Fruit fly (Drosophila melanogaster): ENCODE results near the gene KaiR1D.

KaiR1D gene

dm6 chr3R:20821815-20822375 is 44.1 kb downstream of the KaiR1D start, which contains the start of the genes CG17271 and RpS20:
Gene CG17271 (minus strand): TSS chr3R:20821848.
Gene RpS20 (plus strand): TSS chr3R:20822181.
- TF ChIP-seq onecut (GFP tag; IDR thresholded peaks at IDR 0.05): peak; percentile 65
- peak; percentile 92 for TF ChIP-seq CG14014 (GFP tag; IDR thresholded peaks at IDR 0.05)
- peak; percentile 90 for TF ChIP-seq ase (GFP tag; IDR thresholded peaks at IDR 0.05)
- peak; percentile 89 for TF ChIP-seq CG34422 (GFP tag; IDR thresholded peaks at IDR 0.05)
- peak; percentile 93 for TF ChIP-seq CG12769 (tag; optimal IDR thresholded peaks at IDR 0.05)
- peak; percentile 56 for TF ChIP-seq Deaf1 (tag; optimal IDR thresholded peaks at IDR 0.05)
- TF ChIP-seq CG17568 (GFP tag; optimal IDR thresholded peaks at IDR 0.05): peak; percentile 85
- peak; percentile 82 for TF ChIP-seq Sox100B (GFP tag; optimal IDR thresholded peaks at IDR 0.05)
- TF ChIP-seq CG11093 (GFP tag; IDR thresholded peaks at IDR 0.05): peak; percentile 79
- peak; percentile 66 for TF ChIP-seq CG6854 (GFP tag; optimal IDR thresholded peaks at IDR 0.05)
- 0 out of 2 replicates have a peak, but pooled peaks have one; percentile 43 for TF ChIP-seq amos (GFP tag; IDR thresholded peaks at IDR 0.05; ENCODE audit: partially characterized antibody)
- TF ChIP-seq p53 (GFP tag; optimal IDR thresholded peaks at IDR 0.05): peak; percentile 92
- TF ChIP-seq sens-2 (GFP tag; IDR thresholded peaks at IDR 0.05): peak; percentile 50
- TF ChIP-seq schlank (tag; optimal IDR thresholded peaks at IDR 0.05): peak; percentile 43
- peak; percentile 87 for TF ChIP-seq CG18619 (GFP tag; optimal IDR thresholded peaks at IDR 0.05)
- TF ChIP-seq CTCF (GFP tag; optimal IDR thresholded peaks at IDR 0.05): peak; percentile 38
- TF ChIP-seq CG14965 (GFP tag; optimal IDR thresholded peaks at IDR 0.05; ENCODE audit: borderline replicate concordance): peak; percentile 69
- peak; percentile 67; the same call in 1 of the 2 replicates for TF ChIP-seq gt (GFP tag; IDR thresholded peaks at IDR 0.05)
- TF ChIP-seq cato (GFP tag; optimal IDR thresholded peaks at IDR 0.05; ENCODE audit: borderline replicate concordance): peak; percentile 86
- TF ChIP-seq HLH4C (GFP tag; IDR thresholded peaks at IDR 0.05; ENCODE audit: partially characterized antibody): no peak
- TF ChIP-seq CG14667 (GFP tag; IDR thresholded peaks at IDR 0.05): peak; percentile 81
- peak; percentile 73 for TF ChIP-seq CG7357 (GFP tag; IDR thresholded peaks at IDR 0.05)
- TF ChIP-seq tx (GFP tag; optimal IDR thresholded peaks at IDR 0.05): peak; percentile 95
- no peak for TF ChIP-seq CG15479 (GFP tag; optimal IDR thresholded peaks at IDR 0.05)
- TF ChIP-seq CG12071 (GFP tag; optimal IDR thresholded peaks at IDR 0.05): peak; percentile 79
- TF ChIP-seq exex (tag; optimal IDR thresholded peaks at IDR 0.05): peak; percentile 58
- TF ChIP-seq Optix (GFP tag; IDR thresholded peaks at IDR 0.05): peak; percentile 85; the same call in 2 of the 3 replicates
- TF ChIP-seq BEAF-32 (GFP tag; optimal IDR thresholded peaks at IDR 0.05): peak; percentile 60
- TF ChIP-seq CG4424 (GFP tag; optimal IDR thresholded peaks at IDR 0.05): peak; percentile 93
- peak; percentile 86 for TF ChIP-seq tio (GFP tag; optimal IDR thresholded peaks at IDR 0.05)
- TF ChIP-seq CG15601 (tag; optimal IDR thresholded peaks at IDR 0.05): peak; percentile 100
- 0 out of 2 replicates have a peak, but pooled peaks have one; percentile 18 for TF ChIP-seq bbx (GFP tag; IDR thresholded peaks at IDR 0.05; ENCODE audit: partially characterized antibody)
- peak; percentile 92 for TF ChIP-seq MESR4 (GFP tag; optimal IDR thresholded peaks at IDR 0.05)
- TF ChIP-seq row (GFP tag; IDR thresholded peaks at IDR 0.05): peak; percentile 96
- TF ChIP-seq chinmo (GFP tag; IDR thresholded peaks at IDR 0.05; ENCODE audit: partially characterized antibody): 0 out of 4 replicates have a peak, but pooled peaks have one; percentile 35
- no peak for TF ChIP-seq nerfin-2 (GFP tag; IDR thresholded peaks at IDR 0.05; ENCODE audit: partially characterized antibody)
- TF ChIP-seq CG2120 (GFP tag; optimal IDR thresholded peaks at IDR 0.05): peak; percentile 97
- peak; percentile 58 for TF ChIP-seq ac (GFP tag; optimal IDR thresholded peaks at IDR 0.05)
- no peak for TF ChIP-seq MTF-1 (GFP tag; optimal IDR thresholded peaks at IDR 0.05; ENCODE audit: borderline replicate concordance)
- TF ChIP-seq CG11398 (GFP tag; optimal IDR thresholded peaks at IDR 0.05): peak; percentile 92
- TF ChIP-seq tgo (GFP tag; IDR thresholded peaks at IDR 0.05): peak; percentile 87
- peak; percentile 63 for TF ChIP-seq Adf1 (GFP tag; IDR thresholded peaks at IDR 0.05)
- TF ChIP-seq ash1 (GFP tag; optimal IDR thresholded peaks at IDR 0.05): peak; percentile 39
- peak; percentile 97 for TF ChIP-seq Antp (GFP tag; optimal IDR thresholded peaks at IDR 0.05)
- TF ChIP-seq Doc2 (GFP tag; IDR thresholded peaks at IDR 0.05): peak; percentile 61; the same call in 1 of the 2 replicates
- TF ChIP-seq CG11696 (GFP tag; IDR thresholded peaks at IDR 0.05): peak; percentile 67; the same call in 1 of the 2 replicates
- peak; percentile 93 for TF ChIP-seq CG6689 (GFP tag; IDR thresholded peaks at IDR 0.05)
- peak; percentile 81 for TF ChIP-seq B-H1 (GFP tag; IDR thresholded peaks at IDR 0.05)
- peak; percentile 75 for TF ChIP-seq Hmx (GFP tag; optimal IDR thresholded peaks at IDR 0.05)
- peak; percentile 63 for TF ChIP-seq kni (GFP tag; optimal IDR thresholded peaks at IDR 0.05)

All from whole organism, embryonic.